Fruit fly (Drosophila melanogaster) whole organism, embryonic: ENCODE results near the gene elB.
A peak's percentile ranks its signal among the peaks of the same experiment; 100 is the strongest.

ENCODE experiments used
- Ada2b ChIP-seq: fragments of 200-800 bp; sonication (Bioruptor generic); IDR thresholded peaks from 2 replicates; pipeline ENCODE4 v1.3.6; 2022; ENCODE audit warnings: missing biosample characterization, missing genetic modification characterization
- CG13287 ChIP-seq: fragments of 200-800 bp; sonication (Bioruptor generic); IDR thresholded peaks from 2 replicates; pipeline ENCODE4 v1.3.6; 2022; ENCODE audit warnings: missing biosample characterization, missing genetic modification characterization; ENCODE audit not compliant: partially characterized antibody
- CG16815 ChIP-seq: fragments of 200-800 bp; sonication (Bioruptor generic); optimal IDR thresholded peaks from 3 replicates; lab custom pipeline; 2017; ENCODE audit warnings: missing biosample characterization, mild to moderate bottlenecking, missing genetic modification characterization
- CG17359 ChIP-seq: fragments of 200-800 bp; sonication (Bioruptor generic); optimal IDR thresholded peaks from 3 replicates; lab custom pipeline; 2018; ENCODE audit warnings: missing biosample characterization, mild to moderate bottlenecking, missing genetic modification characterization, moderate library complexity
- CG2199 ChIP-seq: fragments of 200-800 bp; sonication (Bioruptor generic); IDR thresholded peaks from 3 replicates; pipeline ENCODE4 v1.3.6; 2022; ENCODE audit warnings: missing biosample characterization, missing genetic modification characterization
- CG3838 ChIP-seq: fragments of 200-800 bp; sonication (Bioruptor generic); optimal IDR thresholded peaks from 3 replicates; lab custom pipeline; 2016; ENCODE audit warnings: missing biosample characterization, missing genetic modification characterization
- CG3995 ChIP-seq: fragments of 200-800 bp; sonication (Bioruptor generic); optimal IDR thresholded peaks from 3 replicates; lab custom pipeline; 2016; ENCODE audit warnings: missing biosample characterization, missing genetic modification characterization
- CG4360 ChIP-seq: fragments of 200-800 bp; sonication (Bioruptor generic); IDR thresholded peaks from 2 replicates; pipeline ENCODE4 v1.3.6; 2022; ENCODE audit warnings: missing biosample characterization, missing genetic modification characterization
- CG4730 ChIP-seq: fragments of 200-800 bp; sonication (Bioruptor generic); IDR thresholded peaks from 2 replicates; pipeline ENCODE4 v1.3.6; 2022; ENCODE audit warnings: missing biosample characterization, missing genetic modification characterization
- CG6254 ChIP-seq: fragments of 200-800 bp; sonication (Bioruptor generic); optimal IDR thresholded peaks from 3 replicates; lab custom pipeline; 2017; ENCODE audit warnings: mild to moderate bottlenecking, missing biosample characterization, missing genetic modification reagents, missing genetic modification characterization
- CG7786 ChIP-seq: fragments of 200-800 bp; sonication (Bioruptor generic); optimal IDR thresholded peaks from 2 replicates; lab custom pipeline; 2016; ENCODE audit warnings: missing biosample characterization, missing genetic modification characterization
- ERR ChIP-seq: fragments of 200-800 bp; sonication (Bioruptor generic); optimal IDR thresholded peaks from 2 replicates; lab custom pipeline; 2016; ENCODE audit warnings: missing biosample characterization, missing genetic modification characterization
- Eip74EF ChIP-seq, 2 experiments: fragments of 200-800 bp in 1 of 2; fragments of >200 bp in 1 of 2; sonication (Bioruptor generic) in 1 of 2; optimal IDR thresholded peaks; 2 replicates each; lab custom pipeline; 2017 to 2019; ENCODE audit warnings: missing biosample characterization in 2 of 2, missing genetic modification characterization in 2 of 2, mild to moderate bottlenecking in 1 of 2, moderate library complexity in 1 of 2
- Ets97D ChIP-seq: fragments of 200-800 bp; sonication (Bioruptor generic); optimal IDR thresholded peaks from 3 replicates; lab custom pipeline; 2016; ENCODE audit warnings: missing biosample characterization, missing genetic modification characterization
- Hmx ChIP-seq: fragments of 200-800 bp; sonication (Bioruptor generic); optimal IDR thresholded peaks from 2 replicates; lab custom pipeline; 2016; ENCODE audit warnings: missing biosample characterization, missing genetic modification characterization
- Myb ChIP-seq: fragments of 200-800 bp; sonication (Bioruptor generic); optimal IDR thresholded peaks from 2 replicates; lab custom pipeline; 2016; ENCODE audit warnings: missing biosample characterization, missing genetic modification characterization
- Oli ChIP-seq: fragments of 200-800 bp; sonication (Bioruptor generic); optimal IDR thresholded peaks from 2 replicates; lab custom pipeline; 2018; ENCODE audit warnings: missing biosample characterization, mild to moderate bottlenecking, missing genetic modification characterization, moderate library complexity
- Ravus ChIP-seq: fragments of 200-800 bp; sonication (Bioruptor generic); IDR thresholded peaks from 2 replicates; pipeline ENCODE4 v1.3.6; 2022; ENCODE audit warnings: missing biosample characterization, missing genetic modification characterization
- Rfx ChIP-seq: fragments of 200-800 bp; sonication (Bioruptor generic); IDR thresholded peaks from 2 replicates; pipeline ENCODE4 v1.3.6; 2022; ENCODE audit warnings: missing biosample characterization, missing genetic modification characterization
- bab2 ChIP-seq: fragments of 200-800 bp; sonication (Bioruptor generic); optimal IDR thresholded peaks from 2 replicates; lab custom pipeline; 2016; ENCODE audit warnings: missing biosample characterization, missing genetic modification characterization
- bsh ChIP-seq, 2 experiments: fragments of 200-800 bp; sonication (Bioruptor generic); optimal IDR thresholded peaks; 2 replicates each; lab custom pipeline; 2017 to 2018; ENCODE audit warnings: mild to moderate bottlenecking in 2 of 2, missing biosample characterization in 2 of 2, missing genetic modification characterization in 2 of 2, moderate library complexity in 1 of 2
- en ChIP-seq: fragments of 200-800 bp; sonication (Bioruptor generic); optimal IDR thresholded peaks from 2 replicates; lab custom pipeline; 2016; ENCODE audit warnings: missing biosample characterization, missing genetic modification characterization
- fd64A ChIP-seq: fragments of 200-800 bp; sonication (Bioruptor generic); optimal IDR thresholded peaks from 3 replicates; lab custom pipeline; 2018; ENCODE audit warnings: missing biosample characterization, mild to moderate bottlenecking, missing genetic modification characterization
- gem ChIP-seq: fragments of 200-800 bp; sonication (Bioruptor generic); optimal IDR thresholded peaks from 2 replicates; lab custom pipeline; 2019; ENCODE audit warnings: missing biosample characterization, mild to moderate bottlenecking, missing genetic modification characterization, moderate library complexity
- ham ChIP-seq: fragments of 200-800 bp; sonication (Bioruptor generic); IDR thresholded peaks from 2 replicates; pipeline ENCODE4 v1.3.6; 2022; ENCODE audit warnings: missing biosample characterization, missing genetic modification characterization
- nmo ChIP-seq: fragments of 200-800 bp; sonication (Bioruptor generic); optimal IDR thresholded peaks from 2 replicates; lab custom pipeline; 2018; ENCODE audit warnings: missing biosample characterization, mild to moderate bottlenecking, missing genetic modification characterization, moderate library complexity
- odd ChIP-seq: fragments of 200-800 bp; sonication (Bioruptor generic); optimal IDR thresholded peaks from 2 replicates; lab custom pipeline; 2017; ENCODE audit warnings: missing biosample characterization, mild to moderate bottlenecking, missing genetic modification characterization
- peb ChIP-seq: fragments of 200-800 bp; sonication (Bioruptor generic); IDR thresholded peaks from 2 replicates; pipeline ENCODE4 v1.3.6; 2022; ENCODE audit warnings: missing biosample characterization, missing genetic modification characterization
- pfk ChIP-seq: fragments of 200-800 bp; sonication (Bioruptor generic); optimal IDR thresholded peaks from 2 replicates; lab custom pipeline; 2018; ENCODE audit warnings: missing biosample characterization, mild to moderate bottlenecking, missing genetic modification characterization, moderate library complexity
- schlank ChIP-seq: fragments of 200-800 bp; sonication (Bioruptor generic); optimal IDR thresholded peaks from 2 replicates; lab custom pipeline; 2018; ENCODE audit warnings: missing biosample characterization, mild to moderate bottlenecking, missing genetic modification characterization
- sens ChIP-seq: fragments of 200-800 bp; sonication (Bioruptor generic); peaks from one replicate; lab custom pipeline; 2016; ENCODE audit warnings: missing biosample characterization, missing genetic modification characterization
- shn ChIP-seq: fragments of 200-800 bp; sonication (Bioruptor generic); optimal IDR thresholded peaks from 3 replicates; lab custom pipeline; 2016; ENCODE audit warnings: missing biosample characterization, missing genetic modification characterization
- ssp ChIP-seq: fragments of 200-800 bp; sonication (Bioruptor generic); IDR thresholded peaks from 2 replicates; pipeline ENCODE4 v1.3.6; 2022; ENCODE audit warnings: missing biosample characterization, missing genetic modification characterization
- tll ChIP-seq, 2 experiments: fragments of 200-800 bp in 1 of 2; fragments of >200 bp in 1 of 2; sonication (Bioruptor generic) in 1 of 2; optimal IDR thresholded peaks; 2 replicates each; lab custom pipeline; 2017 to 2019; ENCODE audit warnings: missing biosample characterization in 2 of 2, missing genetic modification characterization in 2 of 2, mild to moderate bottlenecking in 1 of 2, moderate library complexity in 1 of 2
- wek ChIP-seq: fragments of 200-800 bp; sonication (Bioruptor generic); optimal IDR thresholded peaks from 3 replicates; lab custom pipeline; 2018; ENCODE audit warnings: missing biosample characterization, mild to moderate bottlenecking, missing genetic modification characterization, moderate library complexity

The elB gene

dm6 chr2L:14355033-14355851, 54.1 kb downstream of the elB start, which contains the start of gene Rab14 (continued):
- TF ChIP-seq bsh (GFP tag; optimal IDR thresholded peaks at IDR 0.05; lab: Kevin White, UChicago), result peak; percentile 12 to 86
- peak; percentile 53 for TF ChIP-seq CG16815 (GFP tag; lab: Kevin White, UChicago)
- TF ChIP-seq tll (GFP tag; optimal IDR thresholded peaks at IDR 0.05; lab: Kevin White, UChicago), result no peak
- TF ChIP-seq CG7786, result peak; percentile 65
- peak; percentile 49 for TF ChIP-seq CG4730
- TF ChIP-seq ssp (GFP tag; lab: Robert Waterston, UW), result peak; percentile 24; the same call in 1 of the 2 replicates
- TF ChIP-seq peb (GFP tag; lab: Robert Waterston, UW), result peak; percentile 48
- TF ChIP-seq pfk, result no peak
- TF ChIP-seq en, result peak; percentile 59
- peak; percentile 42 for TF ChIP-seq CG3838 (GFP tag; lab: Kevin White, UChicago)
- TF ChIP-seq CG6254 (GFP tag; lab: Kevin White, UChicago), result peak; percentile 59
- peak; percentile 61 for TF ChIP-seq nmo
- peak; percentile 92 for TF ChIP-seq CG4360 (GFP tag; lab: Robert Waterston, UW)
- peak; percentile 52 for TF ChIP-seq Ravus
- peak; percentile 87 for TF ChIP-seq CG17359 (tag; lab: Kevin White, UChicago)
- TF ChIP-seq odd (GFP tag; lab: Kevin White, UChicago), result peak; percentile 82
- peak; percentile 18 for TF ChIP-seq wek (GFP tag; lab: Kevin White, UChicago)
- TF ChIP-seq shn (GFP tag; lab: Kevin White, UChicago), result peak; percentile 60
- TF ChIP-seq Ets97D (GFP tag; lab: Kevin White, UChicago), result peak; percentile 69
- TF ChIP-seq Oli, result peak; percentile 85
- peak; percentile 90 for TF ChIP-seq Rfx (GFP tag; lab: Robert Waterston, UW)
- peak; percentile 80 for TF ChIP-seq schlank (tag; lab: Kevin White, UChicago)
- no peak for TF ChIP-seq ham

- TF ChIP-seq fd64A (GFP tag; lab: Kevin White, UChicago), result no peak
- TF ChIP-seq Myb (GFP tag; lab: Kevin White, UChicago), result peak; percentile 53
- TF ChIP-seq CG13287 (GFP tag; lab: Robert Waterston, UW), result 0 out of 2 replicates have a peak, but pooled peaks have one; percentile 12
- TF ChIP-seq CG3995 (GFP tag; lab: Kevin White, UChicago), result peak; percentile 89
Measured at dm6 chr2L:14351441-14352127, 57.8 kb downstream of the elB start, which contains the start of gene CG43052. Gene CG43052 (plus strand): TSS chr2L:14352077.

dm6 chr2L:14350587-14350986, 58.8 kb downstream of the elB start:
- TF ChIP-seq Hmx, result no peak
- TF ChIP-seq CG2199 (GFP tag; lab: Robert Waterston, UW), result no peak
- no peak for TF ChIP-seq Ada2b (GFP tag; lab: Robert Waterston, UW)
- TF ChIP-seq bab2 (GFP tag; lab: Kevin White, UChicago), result no peak
- TF ChIP-seq ERR (GFP tag; lab: Kevin White, UChicago), result no peak
- TF ChIP-seq gem (tag; lab: Kevin White, UChicago), result no peak
- TF ChIP-seq sens (GFP tag; lab: Kevin White, UChicago), result peak; percentile 47
- peak in 1 of 2 experiments; percentile 63 for TF ChIP-seq Eip74EF (GFP tag; optimal IDR thresholded peaks at IDR 0.05; lab: Kevin White, UChicago)
